Fruit fly (Drosophila melanogaster) S2 (cell line): Measurements from ENCODE around the gene CG34165.
"Not testable (repeated sequence)": the region's sequence is repeated elsewhere in the genome, so short reads cannot be mapped to it uniquely, and the experiment has no call there.

Experiments
- CG8478 ChIP-seq: fragments of >200 bp; optimal IDR thresholded peaks from 2 replicates; lab custom pipeline; 2018
- CTCF ChIP-seq, 2 experiments: fragments of >200 bp; optimal IDR thresholded peaks; 2 replicates each; lab custom pipeline; 2018

CG34165 gene

DNA sequence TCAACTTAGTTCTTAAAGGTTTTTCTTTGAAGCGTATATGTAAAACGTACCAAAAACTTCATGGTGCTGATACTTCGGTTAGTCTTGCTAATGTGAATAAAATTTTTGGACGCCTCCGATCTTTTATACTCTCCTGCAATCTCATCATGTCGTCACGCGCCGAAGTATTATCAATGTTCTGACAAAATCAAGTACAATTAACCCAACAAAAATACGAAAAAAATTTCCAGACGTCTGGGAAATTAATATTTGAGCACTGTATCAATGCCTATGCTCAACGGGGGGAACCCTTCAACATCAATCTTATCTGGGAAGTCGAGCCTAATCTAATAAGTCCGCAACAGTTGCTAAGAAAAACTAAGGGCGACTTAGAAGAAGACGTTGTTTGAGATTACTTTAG lies 28.2 kb downstream of the CG34165 start, which contains the start of gene CG42586:
Gene CG42586, minus strand, starts transcription at position 101 of the 400 bp plus-strand sequence.
- not testable (repeated sequence) for TF ChIP-seq CG8478 (lab: Kevin White, UChicago); CTCF (optimal IDR thresholded peaks at IDR 0.05; lab: Kevin White, UChicago)

DNA sequence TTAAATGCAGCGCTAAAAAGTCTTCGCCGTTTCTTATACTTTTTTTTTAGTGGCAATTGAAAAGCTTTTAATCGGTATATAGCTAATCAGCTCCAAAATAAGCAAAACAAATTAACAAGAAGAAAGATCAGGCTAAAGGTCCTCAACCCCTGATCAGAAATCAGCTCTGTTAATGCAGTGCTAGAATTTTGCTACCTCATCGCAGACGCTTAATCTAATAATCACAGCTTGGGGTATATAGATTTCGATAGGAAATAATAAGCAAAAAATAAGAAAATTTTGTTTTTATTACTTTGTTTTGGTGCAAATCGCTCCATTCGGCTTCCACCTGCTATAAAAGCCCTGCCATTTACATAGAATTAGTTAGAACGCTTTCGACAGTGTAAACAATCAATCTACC lies 29.3 kb downstream of the CG34165 start, which contains the start of gene CG34166:
Gene CG34166, plus strand, starts transcription at position 301 of the 400 bp plus-strand sequence.
- not testable (repeated sequence) for TF ChIP-seq CTCF (optimal IDR thresholded peaks at IDR 0.05; lab: Kevin White, UChicago); CG8478 (lab: Kevin White, UChicago)

DNA sequence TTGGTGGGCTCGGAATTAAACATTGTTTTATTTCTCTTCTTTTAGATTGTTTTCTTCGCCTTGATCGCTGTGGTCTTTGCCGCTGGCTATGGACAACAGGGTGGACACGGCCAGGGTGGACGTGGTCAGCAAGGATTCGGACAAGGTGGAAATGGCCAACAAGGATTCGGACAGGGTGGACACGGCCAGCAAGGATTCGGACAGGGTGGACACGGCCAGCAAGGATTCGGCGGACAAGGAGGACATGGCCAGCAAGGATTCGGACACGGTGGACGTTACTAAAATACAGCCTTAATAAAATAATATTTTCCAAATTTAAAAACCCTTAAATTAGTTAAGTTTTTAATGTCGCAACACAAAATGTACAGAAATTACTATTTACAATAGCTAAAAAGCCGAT lies 29.8 kb downstream of the CG34165 start:
- no peak for TF ChIP-seq CTCF (optimal IDR thresholded peaks at IDR 0.05; lab: Kevin White, UChicago)
- TF ChIP-seq CG8478 (lab: Kevin White, UChicago), result no peak

DNA sequence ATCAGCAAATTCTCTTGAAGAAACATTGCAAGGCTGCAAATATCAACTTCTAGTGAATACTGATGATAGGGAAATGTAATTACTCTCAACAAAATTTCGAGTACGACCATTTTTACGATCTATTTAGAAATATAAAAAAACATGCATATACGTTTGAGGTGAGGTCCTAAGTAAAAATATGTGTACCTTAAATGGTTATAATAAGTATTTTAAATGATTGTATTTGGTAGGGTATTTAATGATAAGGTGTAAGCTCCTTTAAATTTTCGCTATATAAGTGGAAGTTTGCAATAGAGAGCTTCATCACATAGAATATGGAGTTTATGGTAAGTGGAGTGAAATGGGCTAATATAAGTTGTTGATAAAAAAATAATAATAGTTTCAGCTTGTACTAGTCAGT lies 30.6 kb downstream of the CG34165 start, which contains the start of gene CG42681:
Gene CG42681, plus strand, starts transcription at position 301 of the 400 bp plus-strand sequence.
- TF ChIP-seq CTCF (optimal IDR thresholded peaks at IDR 0.05; lab: Kevin White, UChicago) (no peak), CG8478 (lab: Kevin White, UChicago) (no peak)

DNA sequence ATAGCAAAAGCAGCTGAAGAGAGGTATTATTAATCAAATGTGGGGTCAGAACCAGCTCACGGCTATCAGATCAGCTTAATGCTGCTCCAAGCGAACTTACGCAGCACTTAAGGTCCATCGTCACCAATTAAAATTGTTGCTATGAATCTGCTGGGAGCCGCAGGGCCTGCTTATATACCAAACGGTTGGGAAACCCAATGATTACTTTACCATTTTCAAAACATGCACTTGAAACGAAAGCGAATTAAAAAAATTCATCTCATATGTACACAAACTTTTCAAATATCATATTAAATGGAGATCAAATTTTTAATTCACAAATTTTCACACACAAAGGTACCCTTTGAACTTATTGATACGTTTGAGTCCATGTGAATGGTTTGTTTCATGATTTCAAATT lies 31.5 kb downstream of the CG34165 start, which contains the start of gene CG42587:
Gene CG42587, minus strand, starts transcription at position 143 of the 400 bp plus-strand sequence.
- TF ChIP-seq CG8478 (lab: Kevin White, UChicago) (no peak), CTCF (optimal IDR thresholded peaks at IDR 0.05; lab: Kevin White, UChicago) (no peak)

DNA sequence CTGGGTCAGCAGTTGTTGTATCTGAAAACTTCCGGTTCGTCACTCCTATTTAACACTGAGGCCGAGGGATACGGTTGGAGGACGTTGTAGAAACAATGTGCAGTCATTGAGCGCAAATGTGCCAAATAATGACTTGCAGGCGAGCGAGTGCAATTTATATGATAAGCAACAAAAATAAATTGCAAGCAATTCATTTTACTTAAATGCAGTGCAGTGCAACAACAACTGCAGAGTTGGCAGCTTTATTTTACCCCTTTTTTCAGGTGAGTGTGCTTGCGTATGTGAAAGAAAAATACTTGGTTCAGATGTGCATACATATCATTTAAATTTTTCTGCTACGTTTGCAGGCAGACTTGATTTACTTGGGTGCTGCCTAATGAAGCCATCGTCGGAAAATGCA lies 32.5 kb downstream of the CG34165 start:
- TF ChIP-seq CG8478 (lab: Kevin White, UChicago) (no peak), CTCF (optimal IDR thresholded peaks at IDR 0.05; lab: Kevin White, UChicago) (no peak)

DNA sequence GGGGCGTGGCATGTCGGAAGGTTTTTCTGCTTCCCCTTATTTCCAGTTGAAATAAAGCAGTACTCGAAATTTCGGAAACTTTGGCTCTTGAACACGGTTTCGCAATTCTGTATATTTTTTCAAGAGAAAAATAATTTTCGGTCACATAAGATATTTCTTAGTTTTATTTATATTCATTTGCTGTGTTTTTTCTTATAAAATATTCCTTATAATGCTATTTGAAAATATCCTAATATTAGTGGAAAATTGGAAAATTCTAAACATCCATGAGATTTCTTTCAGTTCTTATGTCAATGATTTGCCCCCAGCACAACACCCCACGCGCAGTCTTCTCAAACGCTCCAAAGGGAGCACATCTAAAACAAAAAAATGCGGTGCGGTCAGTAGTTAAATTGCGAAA lies 46.9 kb downstream of the CG34165 start, which contains the start of gene CG4691:
Gene CG4691, plus strand, starts transcription at position 301 of the 400 bp plus-strand sequence.
- TF ChIP-seq CTCF (optimal IDR thresholded peaks at IDR 0.05; lab: Kevin White, UChicago) (no peak), CG8478 (lab: Kevin White, UChicago) (no peak)

DNA sequence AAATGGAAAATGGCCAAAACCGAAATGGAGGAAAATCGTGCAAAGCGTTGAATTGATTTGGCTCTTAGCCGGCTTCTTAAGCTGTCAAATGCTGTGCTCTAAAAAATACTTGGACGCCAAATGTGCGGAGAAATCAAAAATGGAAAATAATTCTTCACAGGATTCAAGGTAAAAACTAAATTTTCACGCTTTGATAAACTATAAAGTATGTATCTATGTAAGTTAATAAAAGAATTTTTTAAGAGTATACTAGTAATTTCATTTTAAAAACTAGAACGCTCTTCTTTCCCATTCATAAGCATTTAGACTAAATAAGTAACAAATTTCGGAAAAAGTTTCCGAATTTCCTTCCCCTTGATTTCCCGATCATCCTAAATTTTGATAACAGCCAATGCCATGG lies 48.9 kb downstream of the CG34165 start, which contains the start of gene CSN1a:
Gene CSN1a, plus strand, starts transcription at position 301 of the 400 bp plus-strand sequence.
- no peak for TF ChIP-seq CG8478 (lab: Kevin White, UChicago)
- TF ChIP-seq CTCF (optimal IDR thresholded peaks at IDR 0.05; lab: Kevin White, UChicago), result no peak
